Worm (Caenorhabditis elegans): ENCODE measurements around the gene ldb-1.

ce11 chrX:11034430-11035117 is 5.9 kb downstream of the ldb-1 start:
- TF ChIP-seq lir-3 (tag; optimal IDR thresholded peaks at IDR 0.05), result no peak
- no peak for TF ChIP-seq snpc-4 (tag; optimal IDR thresholded peaks at IDR 0.05)
- peak; percentile 35 for TF ChIP-seq fkh-10 (GFP tag; optimal IDR thresholded peaks at IDR 0.05)
- TF ChIP-seq aly-2 (tag; optimal IDR thresholded peaks at IDR 0.05), result no peak
- peak; percentile 50 for TF ChIP-seq mep-1 (tag; optimal IDR thresholded peaks at IDR 0.05)
- TF ChIP-seq pha-4 (GFP tag; IDR thresholded peaks at IDR 0.05), result no peak
- no peak for TF ChIP-seq pha-4 (tag; optimal IDR thresholded peaks at IDR 0.05)
- no peak for TF ChIP-seq unc-39 (tag; optimal IDR thresholded peaks at IDR 0.05)
- TF ChIP-seq mdl-1 (tag; optimal IDR thresholded peaks at IDR 0.05), result no peak
- no peak for TF ChIP-seq nhr-76 (tag; optimal IDR thresholded peaks at IDR 0.05)
- no peak for TF ChIP-seq ceh-82 (tag; optimal IDR thresholded peaks at IDR 0.05)
- TF ChIP-seq ceh-20 (GFP tag; IDR thresholded peaks at IDR 0.05), result no peak
- no peak for TF ChIP-seq tra-1 (GFP tag; IDR thresholded peaks at IDR 0.05)
